Fruit fly (Drosophila melanogaster) whole organism, embryonic: Measurements from ENCODE around the gene isoQC.
A peak's percentile ranks its signal among the peaks of the same experiment; 100 is the strongest.

Experiments
- B-H1 ChIP-seq: fragments of 200-800 bp; sonication (Bioruptor generic); IDR thresholded peaks from 3 replicates; pipeline ENCODE4 v1.3.6; 2022; ENCODE audit warnings: missing biosample characterization, missing genetic modification characterization
- CG10366 ChIP-seq: fragments of 200-800 bp; sonication (Bioruptor generic); IDR thresholded peaks from 2 replicates; pipeline ENCODE4 v1.3.6; 2022; ENCODE audit warnings: missing biosample characterization, missing genetic modification characterization
- CG12104 ChIP-seq: fragments of 200-800 bp; sonication (Bioruptor generic); optimal IDR thresholded peaks from 3 replicates; lab custom pipeline; 2016; ENCODE audit warnings: missing biosample characterization, missing genetic modification characterization
- CG1233 ChIP-seq: fragments of 200-800 bp; sonication (Bioruptor generic); optimal IDR thresholded peaks from 4 replicates; lab custom pipeline; 2018; ENCODE audit warnings: missing biosample characterization, mild to moderate bottlenecking, missing genetic modification characterization
- CG12744 ChIP-seq: fragments of 200-800 bp; sonication (Bioruptor generic); optimal IDR thresholded peaks from 2 replicates; lab custom pipeline; 2016; ENCODE audit warnings: missing biosample characterization, missing genetic modification characterization
- CG1603 ChIP-seq: fragments of 200-800 bp; sonication (Bioruptor generic); optimal IDR thresholded peaks from 2 replicates; lab custom pipeline; 2019; ENCODE audit warnings: missing biosample characterization, mild to moderate bottlenecking, missing genetic modification characterization, moderate library complexity
- CG18262 ChIP-seq: fragments of 200-800 bp; optimal IDR thresholded peaks from 3 replicates; lab custom pipeline; 2019; ENCODE audit warnings: missing biosample characterization, mild to moderate bottlenecking, missing genetic modification characterization, moderate library complexity
- CG3281 ChIP-seq: fragments of 200-800 bp; sonication (Bioruptor generic); optimal IDR thresholded peaks from 3 replicates; lab custom pipeline; 2017; ENCODE audit warnings: missing biosample characterization, mild to moderate bottlenecking, missing genetic modification characterization
- CG34422 ChIP-seq: fragments of 200-800 bp; sonication (Bioruptor generic); IDR thresholded peaks from 3 replicates; pipeline ENCODE4 v1.3.6; 2022; ENCODE audit warnings: missing biosample characterization, missing genetic modification characterization
- CG3847 ChIP-seq: fragments of 200-800 bp; sonication (Bioruptor generic); IDR thresholded peaks from 2 replicates; pipeline ENCODE4 v1.3.6; 2022; ENCODE audit warnings: missing biosample characterization, missing genetic modification characterization
- CG6683 ChIP-seq: fragments of 200-800 bp; sonication (Bioruptor generic); optimal IDR thresholded peaks from 2 replicates; lab custom pipeline; 2017; ENCODE audit warnings: missing biosample characterization, mild to moderate bottlenecking, missing genetic modification characterization, missing genetic modification reagents
- CG6813 ChIP-seq: fragments of 200-800 bp; sonication (Bioruptor generic); optimal IDR thresholded peaks from 2 replicates; lab custom pipeline; 2017; ENCODE audit warnings: missing biosample characterization, missing genetic modification characterization, mild to moderate bottlenecking, moderate library complexity, missing genetic modification reagents
- CG9797 ChIP-seq: fragments of 200-800 bp; sonication (Bioruptor generic); optimal IDR thresholded peaks from 3 replicates; lab custom pipeline; 2018; ENCODE audit warnings: missing biosample characterization, mild to moderate bottlenecking, missing genetic modification characterization
- D19A ChIP-seq: fragments of 200-800 bp; optimal IDR thresholded peaks from 3 replicates; lab custom pipeline; 2019; ENCODE audit warnings: missing biosample characterization, mild to moderate bottlenecking, missing genetic modification characterization, moderate library complexity
- Dbx ChIP-seq: fragments of 200-800 bp; sonication (Bioruptor generic); IDR thresholded peaks from 3 replicates; pipeline ENCODE4 v1.3.6; 2022; ENCODE audit warnings: missing biosample characterization, missing genetic modification characterization
- Deaf1 ChIP-seq: fragments of 200-800 bp; optimal IDR thresholded peaks from 3 replicates; lab custom pipeline; 2019; ENCODE audit warnings: missing biosample characterization, mild to moderate bottlenecking, missing genetic modification characterization, moderate library complexity
- Dfd ChIP-seq, 2 experiments: fragments of >200 bp; optimal IDR thresholded peaks; 2 replicates each; lab custom pipeline; 2017; ENCODE audit warnings: missing biosample characterization in 2 of 2, missing genetic modification characterization in 2 of 2
- E2f1 ChIP-seq: fragments of 200-800 bp; sonication (Bioruptor generic); IDR thresholded peaks from 2 replicates; pipeline ENCODE4 v1.3.6; 2022; ENCODE audit warnings: missing biosample characterization, missing genetic modification characterization
- HmgZ ChIP-seq: fragments of 200-800 bp; sonication (Bioruptor generic); optimal IDR thresholded peaks from 2 replicates; lab custom pipeline; 2018; ENCODE audit warnings: missing biosample characterization, mild to moderate bottlenecking, missing genetic modification characterization
- Lpt ChIP-seq: fragments of >200 bp; optimal IDR thresholded peaks from 2 replicates; lab custom pipeline; 2018; ENCODE audit warnings: missing biosample characterization, missing genetic modification characterization
- MTF-1 ChIP-seq: fragments of 200-800 bp; sonication (Bioruptor generic); optimal IDR thresholded peaks from 2 replicates; lab custom pipeline; 2018; ENCODE audit warnings: missing biosample characterization, mild to moderate bottlenecking, missing genetic modification characterization, borderline replicate concordance
- Mad ChIP-seq: fragments of 200-800 bp; sonication (Bioruptor generic); optimal IDR thresholded peaks from 2 replicates; lab custom pipeline; 2016; ENCODE audit warnings: missing biosample characterization, missing genetic modification characterization
- Meics ChIP-seq: fragments of 200-800 bp; sonication (Bioruptor generic); optimal IDR thresholded peaks from 2 replicates; lab custom pipeline; 2017; ENCODE audit warnings: missing biosample characterization, mild to moderate bottlenecking, missing genetic modification characterization
- Mes4 ChIP-seq: fragments of 200-800 bp; sonication (Bioruptor generic); optimal IDR thresholded peaks from 2 replicates; lab custom pipeline; 2016; ENCODE audit warnings: missing biosample characterization, missing genetic modification characterization
- NK7.1 ChIP-seq: fragments of 200-800 bp; sonication (Bioruptor generic); optimal IDR thresholded peaks from 3 replicates; lab custom pipeline; 2016; ENCODE audit warnings: missing biosample characterization, missing genetic modification characterization
- Spps ChIP-seq: fragments of 200-800 bp; sonication (Bioruptor generic); optimal IDR thresholded peaks from 2 replicates; lab custom pipeline; 2018; ENCODE audit warnings: missing biosample characterization, mild to moderate bottlenecking, missing genetic modification characterization
- Vsx1 ChIP-seq: fragments of 200-800 bp; sonication (Bioruptor generic); optimal IDR thresholded peaks from 2 replicates; lab custom pipeline; 2017; ENCODE audit warnings: missing biosample characterization, mild to moderate bottlenecking, missing genetic modification characterization, missing genetic modification reagents
- ac ChIP-seq: fragments of 200-800 bp; sonication (Bioruptor generic); optimal IDR thresholded peaks from 3 replicates; lab custom pipeline; 2017; ENCODE audit warnings: missing biosample characterization, mild to moderate bottlenecking, missing genetic modification characterization
- ato ChIP-seq: fragments of 200-800 bp; sonication (Bioruptor generic); IDR thresholded peaks from 2 replicates; pipeline ENCODE4 v1.3.6; 2022; ENCODE audit warnings: missing biosample characterization, missing genetic modification characterization; ENCODE audit not compliant: partially characterized antibody
- caup ChIP-seq: fragments of 200-800 bp; sonication (Bioruptor generic); optimal IDR thresholded peaks from 3 replicates; lab custom pipeline; 2017; ENCODE audit warnings: missing biosample characterization, mild to moderate bottlenecking, missing genetic modification characterization, moderate library complexity; ENCODE audit not compliant: severe bottlenecking
- crc ChIP-seq: fragments of 200-800 bp; sonication (Bioruptor generic); optimal IDR thresholded peaks from 2 replicates; lab custom pipeline; 2016; ENCODE audit warnings: missing biosample characterization, missing genetic modification characterization
- croc ChIP-seq: fragments of 200-800 bp; sonication (Bioruptor generic); conservative IDR thresholded peaks from 3 replicates; pipeline ENCODE4 v1.3.6; 2022; ENCODE audit warnings: missing biosample characterization, missing genetic modification characterization
- crp ChIP-seq, 2 experiments: fragments of 200-800 bp; sonication (Bioruptor generic); optimal IDR thresholded peaks; 2 replicates in 1 of 2; 3 replicates in 1 of 2; lab custom pipeline; 2017; ENCODE audit warnings: missing biosample characterization in 2 of 2, missing genetic modification characterization in 2 of 2, mild to moderate bottlenecking in 1 of 2, moderate library complexity in 1 of 2
- dpn ChIP-seq, 2 experiments: fragments of 200-800 bp; sonication (Bioruptor generic); optimal IDR thresholded peaks; 3 replicates each; lab custom pipeline; 2016; ENCODE audit warnings: missing biosample characterization in 2 of 2, missing genetic modification characterization in 2 of 2
- fd3F ChIP-seq: fragments of 200-800 bp; sonication (Bioruptor generic); optimal IDR thresholded peaks from 2 replicates; lab custom pipeline; 2018; ENCODE audit warnings: missing biosample characterization, mild to moderate bottlenecking, missing genetic modification characterization, moderate library complexity
- grau ChIP-seq: fragments of 200-800 bp; optimal IDR thresholded peaks from 3 replicates; lab custom pipeline; 2019; ENCODE audit warnings: missing biosample characterization, mild to moderate bottlenecking, missing genetic modification characterization, moderate library complexity
- kay ChIP-seq: fragments of 200-800 bp; sonication (Bioruptor generic); optimal IDR thresholded peaks from 2 replicates; lab custom pipeline; 2016; ENCODE audit warnings: missing biosample characterization, missing genetic modification characterization
- lmd ChIP-seq: fragments of 200-800 bp; sonication (Bioruptor generic); IDR thresholded peaks from 2 replicates; pipeline ENCODE4 v1.3.6; 2022; ENCODE audit warnings: missing biosample characterization, missing genetic modification characterization
- nerfin-2 ChIP-seq: fragments of 200-800 bp; sonication (Bioruptor generic); IDR thresholded peaks from 2 replicates; pipeline ENCODE4 v1.3.6; 2022; ENCODE audit warnings: missing biosample characterization, missing genetic modification characterization; ENCODE audit not compliant: partially characterized antibody
- prd ChIP-seq, 3 experiments: fragments of >200 bp in 2 of 3; fragments of 200-800 bp in 1 of 3; sonication (Bioruptor generic) in 1 of 3; optimal IDR thresholded peaks in 2 of 3; IDR thresholded peaks in 1 of 3; 2 replicates in 2 of 3; 3 replicates in 1 of 3; pipeline versions ENCODE4 v1.3.6 to Lab custom; 2017 to 2022; ENCODE audit warnings: missing biosample characterization in 1 of 3, missing genetic modification characterization in 1 of 3
- rib ChIP-seq: fragments of 200-800 bp; sonication (Bioruptor generic); IDR thresholded peaks from 2 replicates; pipeline ENCODE4 v1.3.6; 2022; ENCODE audit warnings: missing biosample characterization, missing genetic modification characterization
- sisA ChIP-seq: fragments of 200-800 bp; sonication (Bioruptor generic); IDR thresholded peaks from 2 replicates; pipeline ENCODE4 v1.3.6; 2022; ENCODE audit warnings: missing biosample characterization, missing genetic modification characterization
- so ChIP-seq: fragments of 200-800 bp; sonication (Bioruptor generic); IDR thresholded peaks from 3 replicates; pipeline ENCODE4 v1.3.6; 2022; ENCODE audit warnings: missing biosample characterization, missing genetic modification characterization
- sqz ChIP-seq: fragments of 200-800 bp; sonication (Bioruptor generic); optimal IDR thresholded peaks from 3 replicates; lab custom pipeline; 2018; ENCODE audit warnings: missing biosample characterization, mild to moderate bottlenecking, missing genetic modification characterization
- ttk ChIP-seq: fragments of 200-800 bp; sonication (Bioruptor generic); IDR thresholded peaks from 2 replicates; pipeline ENCODE4 v2.1.2; 2022; ENCODE audit warnings: missing biosample characterization, missing genetic modification characterization
- usp ChIP-seq: fragments of >200 bp; optimal IDR thresholded peaks from 2 replicates; lab custom pipeline; 2017; ENCODE audit warnings: missing biosample characterization, missing genetic modification characterization
- zen ChIP-seq: fragments of 200-800 bp; sonication (Bioruptor generic); optimal IDR thresholded peaks from 3 replicates; lab custom pipeline; 2018; ENCODE audit warnings: missing biosample characterization, mild to moderate bottlenecking, missing genetic modification characterization, moderate library complexity
- zfh1 ChIP-seq: fragments of 200-800 bp; sonication (Bioruptor generic); IDR thresholded peaks from 3 replicates; pipeline ENCODE4 v1.3.6; 2022; ENCODE audit warnings: missing biosample characterization, missing genetic modification characterization

The isoQC gene

DNA sequence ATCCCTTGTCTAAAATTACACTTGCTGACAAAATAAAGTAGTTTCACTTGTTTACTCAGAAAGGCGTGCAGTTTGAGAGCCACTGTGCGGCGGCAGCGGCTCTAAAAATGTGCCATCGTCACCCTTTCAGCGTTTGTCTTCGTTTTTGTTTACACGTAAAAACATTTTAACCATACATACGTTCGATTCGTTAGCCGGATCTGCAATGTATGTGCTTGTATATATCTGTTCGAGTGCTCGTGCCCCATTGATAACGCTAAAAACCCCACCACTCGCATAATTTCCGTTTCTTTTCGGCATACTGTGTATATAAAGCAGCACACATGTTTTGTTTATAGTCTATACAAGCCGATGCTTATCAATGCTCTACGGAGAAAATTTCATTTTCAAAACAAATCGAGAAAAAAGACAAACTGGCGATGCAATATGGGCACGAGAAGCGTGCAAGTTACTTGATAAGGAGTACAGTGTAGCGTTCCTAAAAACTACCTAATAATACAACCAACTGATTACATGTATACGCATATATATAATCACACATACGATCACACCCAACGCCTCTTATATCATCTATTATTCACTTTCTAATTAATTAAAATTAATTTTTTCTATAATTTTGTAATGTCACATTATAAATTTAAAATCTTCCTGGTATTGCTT is 42.4 kb downstream of the isoQC start (continued):
- TF ChIP-seq CG10366: peak; percentile 33
- TF ChIP-seq sisA (GFP tag; lab: Robert Waterston, UW): peak; percentile 38; the same call in 1 of the 2 replicates
- TF ChIP-seq prd (optimal IDR thresholded peaks at IDR 0.05; lab: Kevin White, UChicago): no peak
- TF ChIP-seq prd (GFP tag; IDR thresholded peaks at IDR 0.05; lab: Robert Waterston, UW): peak; percentile 67
- no peak for TF ChIP-seq zen (tag; lab: Kevin White, UChicago)
- no peak for TF ChIP-seq CG34422 (GFP tag; lab: Robert Waterston, UW)
- TF ChIP-seq Dfd (GFP tag; optimal IDR thresholded peaks at IDR 0.05; lab: Kevin White, UChicago): no peak
- TF ChIP-seq ttk (GFP tag; lab: Robert Waterston, UW): peak; percentile 45; the same call in 1 of the 2 replicates
- no peak for TF ChIP-seq Lpt (GFP tag; lab: Kevin White, UChicago)
- no peak for TF ChIP-seq Mes4 (GFP tag; lab: Kevin White, UChicago)
- no peak for TF ChIP-seq NK7.1 (GFP tag; lab: Kevin White, UChicago)
- TF ChIP-seq CG18262 (tag; lab: Kevin White, UChicago): peak; percentile 66
- peak; percentile 56; the same call in 1 of the 3 replicates for TF ChIP-seq zfh1
- TF ChIP-seq CG6683 (GFP tag; lab: Kevin White, UChicago): no peak
- no peak for TF ChIP-seq sqz (GFP tag; lab: Kevin White, UChicago)
- no peak for TF ChIP-seq kay (GFP tag; lab: Kevin White, UChicago)
- no peak for TF ChIP-seq rib (GFP tag; lab: Robert Waterston, UW)
- no peak for TF ChIP-seq usp (GFP tag; lab: Kevin White, UChicago)
- TF ChIP-seq B-H1: no peak
- no peak for TF ChIP-seq crp (GFP tag; optimal IDR thresholded peaks at IDR 0.05; lab: Kevin White, UChicago)
- peak; percentile 32; the same call in 1 of the 2 replicates for TF ChIP-seq E2f1 (GFP tag; lab: Robert Waterston, UW)
- no peak for TF ChIP-seq crc
- no peak for TF ChIP-seq Mad
- TF ChIP-seq Vsx1 (GFP tag; lab: Kevin White, UChicago): no peak
- TF ChIP-seq Spps: peak; percentile 17
- TF ChIP-seq Meics (GFP tag; lab: Kevin White, UChicago): peak; percentile 37
- peak; percentile 65 for TF ChIP-seq D19A (tag; lab: Kevin White, UChicago)
- TF ChIP-seq Deaf1 (tag; lab: Kevin White, UChicago): peak; percentile 61
- TF ChIP-seq nerfin-2 (GFP tag; lab: Robert Waterston, UW): no peak
- TF ChIP-seq CG3281 (GFP tag; lab: Kevin White, UChicago): no peak
- TF ChIP-seq CG1233: peak; percentile 56
- no peak for TF ChIP-seq croc (GFP tag; lab: Robert Waterston, UW)
- TF ChIP-seq CG12104 (GFP tag; lab: Kevin White, UChicago): no peak
- 0 out of 2 replicates have a peak, but pooled peaks have one; percentile 37 for TF ChIP-seq ato (GFP tag; lab: Robert Waterston, UW)
- no peak for TF ChIP-seq Dbx (GFP tag; lab: Robert Waterston, UW)
- TF ChIP-seq CG1603: peak; percentile 20
- no peak for TF ChIP-seq MTF-1
- TF ChIP-seq CG3847 (GFP tag; lab: Robert Waterston, UW): no peak
- TF ChIP-seq ac (GFP tag; lab: Kevin White, UChicago): no peak
- no peak for TF ChIP-seq CG6813 (GFP tag; lab: Kevin White, UChicago)
- peak in 1 of 2 experiments; percentile 12 for TF ChIP-seq dpn (GFP tag; optimal IDR thresholded peaks at IDR 0.05; lab: Kevin White, UChicago)
- TF ChIP-seq lmd (GFP tag; lab: Robert Waterston, UW): no peak
- peak; percentile 4 for TF ChIP-seq caup (GFP tag; lab: Kevin White, UChicago)
- peak; percentile 97 for TF ChIP-seq grau (tag; lab: Kevin White, UChicago)
- TF ChIP-seq CG9797: no peak
- peak; percentile 1 for TF ChIP-seq fd3F (GFP tag; lab: Kevin White, UChicago)
- no peak for TF ChIP-seq HmgZ
- 0 out of 3 replicates have a peak, but pooled peaks have one; percentile 6 for TF ChIP-seq so (GFP tag; lab: Robert Waterston, UW)
- no peak for TF ChIP-seq CG12744
